Worm (Caenorhabditis elegans) whole organism, L2 larva: ENCODE data around the gene rom-2.

Experiments used
- Y55F3AM.14 ChIP-seq: fragments of 200-800 bp; sonication (Bioruptor generic); optimal IDR thresholded peaks from 2 replicates; lab custom pipeline; 2018; ENCODE audit warnings: mild to moderate bottlenecking, missing genetic modification characterization, missing compliant biosample characterization
- aly-2 ChIP-seq: fragments of 150-350 bp; optimal IDR thresholded peaks from 2 replicates; lab custom pipeline; 2014; ENCODE audit warnings: missing biosample characterization, missing genetic modification characterization
- ama-1 ChIP-seq: fragments of 150-350 bp; optimal IDR thresholded peaks from 2 replicates; lab custom pipeline; 2018; ENCODE audit warnings: inconsistent platforms
- mab-5 ChIP-seq: fragments of 150-350 bp; optimal IDR thresholded peaks from 2 replicates; lab custom pipeline; 2014; ENCODE audit warnings: missing biosample characterization, missing genetic modification characterization
- skn-1 ChIP-seq: sonication (generic microtip); optimal IDR thresholded peaks from 2 replicates; lab custom pipeline; 2017; ENCODE audit warnings: missing biosample characterization, missing genetic modification characterization
- sma-9 ChIP-seq, 2 experiments: fragments of 150-350 bp in 1 of 2; sonication (generic microtip) in 1 of 2; optimal IDR thresholded peaks; 2 replicates each; lab custom pipeline; 2014 to 2016; ENCODE audit warnings: missing genetic modification characterization in 2 of 2, mild to moderate bottlenecking in 1 of 2, missing biosample characterization in 1 of 2, missing compliant biosample characterization in 1 of 2, missing genetic modification reagents in 1 of 2, moderate library complexity in 1 of 2
- ztf-11 ChIP-seq: sonication (generic microtip); optimal IDR thresholded peaks from 2 replicates; lab custom pipeline; 2017; ENCODE audit warnings: missing biosample characterization, missing genetic modification characterization

- TF ChIP-seq ama-1 (no peak), aly-2 (tag; lab: Kevin White, UChicago) (no peak), Y55F3AM.14 (GFP tag; lab: Kevin White, UChicago) (no peak), sma-9 (GFP tag; optimal IDR thresholded peaks at IDR 0.05; lab: Kevin White, UChicago) (no peak), sma-9 (tag; optimal IDR thresholded peaks at IDR 0.05; lab: Kevin White, UChicago) (no peak), mab-5 (tag; lab: Kevin White, UChicago) (no peak), skn-1 (tag; lab: Kevin White, UChicago) (no peak), ztf-11 (tag; lab: Kevin White, UChicago) (no peak)
Observed at ce11 chrIII:9583224-9583623, 12.2 kb downstream of the rom-2 start.
